Worm (Caenorhabditis elegans) whole organism, L1 larva: ENCODE measurements around the gene nhr-4.

Experiments used
- aha-1 ChIP-seq: fragments of 150-350 bp; optimal IDR thresholded peaks from 2 replicates; lab custom pipeline; 2014; ENCODE audit warnings: missing biosample characterization, missing genetic modification characterization
- aly-2 ChIP-seq: fragments of 150-350 bp; optimal IDR thresholded peaks from 2 replicates; lab custom pipeline; 2014; ENCODE audit warnings: missing biosample characterization, missing genetic modification characterization
- ceh-63 ChIP-seq: fragments of 200-800 bp; sonication (Bioruptor generic); optimal IDR thresholded peaks from 2 replicates; lab custom pipeline; 2018; ENCODE audit warnings: mild to moderate bottlenecking, missing genetic modification characterization, missing compliant biosample characterization
- efl-1 ChIP-seq, 4 experiments: fragments of 150-350 bp; optimal IDR thresholded peaks in 3 of 4; peaks in 1 of 4; 1 replicate in 1 of 4; 2 replicates in 3 of 4; lab custom pipeline; 2014; ENCODE audit warnings: missing biosample characterization in 2 of 4, missing genetic modification characterization in 2 of 4, missing genetic modification reagents in 2 of 4
- elt-2 ChIP-seq: sonication (generic microtip); optimal IDR thresholded peaks from 2 replicates; lab custom pipeline; 2016; ENCODE audit warnings: missing genetic modification characterization, mild to moderate bottlenecking, inconsistent platforms, missing compliant biosample characterization, missing genetic modification reagents
- elt-3 ChIP-seq, 6 experiments: fragments of 150-350 bp in 1 of 6; sonication (generic microtip); optimal IDR thresholded peaks; 2 replicates each; lab custom pipeline; 2017 to 2018; ENCODE audit warnings: missing biosample characterization in 6 of 6, missing genetic modification characterization in 6 of 6, inconsistent platforms in 1 of 6
- lin-15B ChIP-seq: fragments of 150-350 bp; sonication (generic microtip); optimal IDR thresholded peaks from 3 replicates; lab custom pipeline; 2014; ENCODE audit warnings: missing biosample characterization, missing genetic modification characterization
- nhr-237 ChIP-seq: fragments of 150-350 bp; optimal IDR thresholded peaks from 2 replicates; lab custom pipeline; 2014; ENCODE audit warnings: missing biosample characterization, missing genetic modification characterization
- rnt-1 ChIP-seq: sonication (generic microtip); optimal IDR thresholded peaks from 2 replicates; lab custom pipeline; 2016; ENCODE audit warnings: mild to moderate bottlenecking, missing genetic modification characterization, moderate library complexity, missing compliant biosample characterization
- sptf-1 ChIP-seq: fragments of 150-350 bp; optimal IDR thresholded peaks from 2 replicates; lab custom pipeline; 2014; ENCODE audit warnings: missing biosample characterization, missing genetic modification characterization

DNA sequence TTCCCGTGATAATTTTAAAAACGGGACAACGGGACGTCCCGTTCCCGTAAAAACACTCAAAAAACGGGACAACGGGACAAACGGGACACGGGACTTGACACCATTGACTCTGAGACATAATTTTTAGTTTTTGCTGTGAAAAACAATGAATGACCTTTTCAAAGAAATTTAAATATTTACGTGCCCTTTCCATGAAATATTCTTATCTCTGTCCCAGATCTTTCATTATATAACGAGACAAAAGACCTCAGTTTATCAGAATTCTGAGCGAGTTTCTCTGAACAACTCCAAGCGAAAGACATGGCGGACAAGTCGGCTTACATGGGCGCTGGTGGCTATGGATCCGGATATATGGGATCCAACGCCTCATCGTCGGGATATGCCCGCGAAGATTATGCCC lies 35.4 kb upstream of the nhr-4 start, which contains the start of gene nspd-2:
- TF ChIP-seq aly-2 (no peak), ceh-63 (no peak), sptf-1 (tag; lab: Kevin White, UChicago) (no peak), efl-1 (optimal IDR thresholded peaks at IDR 0.05; lab: Kevin White, UChicago) (no peak), efl-1 (GFP tag; optimal IDR thresholded peaks at IDR 0.05 in 1 of 2; lab: Kevin White, UChicago) (no peak), nhr-237 (tag; lab: Kevin White, UChicago) (no peak), rnt-1 (no peak), lin-15B (no peak), aha-1 (tag; lab: Kevin White, UChicago) (no peak), elt-3 (tag; optimal IDR thresholded peaks at IDR 0.05; lab: Kevin White, UChicago) (no peak), elt-2 (tag; lab: Kevin White, UChicago) (no peak)
